Worm (Caenorhabditis elegans) whole organism, mixed stage, embryonic: ENCODE results near the gene T13C5.2.

Experiments used
- ces-1 ChIP-seq: fragments of 150-350 bp; optimal IDR thresholded peaks from 2 replicates; lab custom pipeline; 2014; ENCODE audit warnings: missing biosample characterization, missing genetic modification reagents, missing genetic modification characterization
- elt-1 ChIP-seq: sonication (generic microtip); optimal IDR thresholded peaks from 2 replicates; lab custom pipeline; 2017; ENCODE audit warnings: missing genetic modification characterization, mild to moderate bottlenecking, missing compliant biosample characterization, antibody characterized with exemption, moderate library complexity, borderline replicate concordance; ENCODE audit not compliant: insufficient read depth
- lin-13 ChIP-seq: fragments of 150-350 bp; optimal IDR thresholded peaks from 2 replicates; lab custom pipeline; 2014; ENCODE audit warnings: missing biosample characterization, missing genetic modification characterization
- nhr-28 ChIP-seq: fragments of 150-350 bp; optimal IDR thresholded peaks from 2 replicates; lab custom pipeline; 2014; ENCODE audit warnings: missing biosample characterization, missing genetic modification characterization
- nhr-76 ChIP-seq: sonication (generic microtip); optimal IDR thresholded peaks from 2 replicates; lab custom pipeline; 2017; ENCODE audit warnings: missing biosample characterization, missing genetic modification characterization
- sptf-1 ChIP-seq: sonication (generic microtip); optimal IDR thresholded peaks from 2 replicates; lab custom pipeline; 2017; ENCODE audit warnings: mild to moderate bottlenecking, missing genetic modification characterization, moderate library complexity, missing compliant biosample characterization
- unc-39 ChIP-seq: fragments of 150-350 bp; optimal IDR thresholded peaks from 2 replicates; lab custom pipeline; 2014; ENCODE audit warnings: missing biosample characterization, missing genetic modification characterization
- unc-62 ChIP-seq: fragments of 150-350 bp; optimal IDR thresholded peaks from 2 replicates; lab custom pipeline; 2014; ENCODE audit warnings: missing biosample characterization, missing genetic modification reagents, missing genetic modification characterization

- TF ChIP-seq nhr-28 (no peak), nhr-76 (tag; lab: Kevin White, UChicago) (no peak), unc-62 (GFP tag; lab: Kevin White, UChicago) (peak; percentile 81), sptf-1 (tag; lab: Kevin White, UChicago) (no peak), elt-1 (no peak), lin-13 (tag; lab: Kevin White, UChicago) (no peak), ces-1 (no peak), unc-39 (tag; lab: Kevin White, UChicago) (no peak)
These were observed 38.9 kb upstream of the T13C5.2 start for ce11 chrX:6145921-6146320.
